Fruit fly (Drosophila melanogaster) whole organism, embryonic: Measurements from ENCODE around the gene CG13700.

ENCODE experiments used
- Aef1 ChIP-seq: fragments of 200-800 bp; sonication (Bioruptor generic); IDR thresholded peaks from 3 replicates; pipeline ENCODE4 v1.3.6; 2022; ENCODE audit warnings: missing biosample characterization, missing genetic modification characterization
- Atf3 ChIP-seq: fragments of 200-800 bp; sonication (Bioruptor generic); optimal IDR thresholded peaks from 3 replicates; lab custom pipeline; 2016; ENCODE audit warnings: missing biosample characterization, missing genetic modification characterization
- B-H1 ChIP-seq: fragments of 200-800 bp; sonication (Bioruptor generic); IDR thresholded peaks from 3 replicates; pipeline ENCODE4 v1.3.6; 2022; ENCODE audit warnings: missing biosample characterization, missing genetic modification characterization
- BEAF-32 ChIP-seq: fragments of 200-800 bp; sonication (Bioruptor generic); optimal IDR thresholded peaks from 3 replicates; lab custom pipeline; 2017; ENCODE audit warnings: missing biosample characterization, missing genetic modification characterization, mild to moderate bottlenecking, moderate library complexity, missing genetic modification reagents
- Bgb ChIP-seq: fragments of 200-800 bp; sonication (Bioruptor generic); IDR thresholded peaks from 2 replicates; pipeline ENCODE4 v1.3.6; 2022; ENCODE audit warnings: missing biosample characterization, missing genetic modification characterization; ENCODE audit not compliant: partially characterized antibody
- CG10366 ChIP-seq: fragments of 200-800 bp; sonication (Bioruptor generic); IDR thresholded peaks from 2 replicates; pipeline ENCODE4 v1.3.6; 2022; ENCODE audit warnings: missing biosample characterization, missing genetic modification characterization
- CG11695 ChIP-seq: fragments of 200-800 bp; sonication (Bioruptor generic); IDR thresholded peaks from 3 replicates; pipeline ENCODE4 v1.3.6; 2022; ENCODE audit warnings: missing biosample characterization, missing genetic modification characterization
- CG12219 ChIP-seq: fragments of 200-800 bp; sonication (Bioruptor generic); optimal IDR thresholded peaks from 3 replicates; lab custom pipeline; 2018; ENCODE audit warnings: missing biosample characterization, mild to moderate bottlenecking, missing genetic modification characterization
- CG12769 ChIP-seq: fragments of 200-800 bp; sonication (Bioruptor generic); optimal IDR thresholded peaks from 2 replicates; lab custom pipeline; 2019; ENCODE audit warnings: missing biosample characterization, mild to moderate bottlenecking, missing genetic modification characterization, moderate library complexity
- CG14014 ChIP-seq: fragments of 200-800 bp; sonication (Bioruptor generic); IDR thresholded peaks from 2 replicates; pipeline ENCODE4 v1.3.6; 2022; ENCODE audit warnings: missing biosample characterization, missing genetic modification characterization
- CG15011 ChIP-seq: fragments of 200-800 bp; sonication (Bioruptor generic); optimal IDR thresholded peaks from 3 replicates; lab custom pipeline; 2018; ENCODE audit warnings: missing biosample characterization, mild to moderate bottlenecking, missing genetic modification characterization
- CG15479 ChIP-seq: fragments of 200-800 bp; sonication (Bioruptor generic); optimal IDR thresholded peaks from 3 replicates; lab custom pipeline; 2019; ENCODE audit warnings: missing biosample characterization, mild to moderate bottlenecking, missing genetic modification characterization, moderate library complexity
- CG33213 ChIP-seq: fragments of 200-800 bp; sonication (Bioruptor generic); optimal IDR thresholded peaks from 3 replicates; lab custom pipeline; 2016; ENCODE audit warnings: missing biosample characterization, missing genetic modification characterization
- CG4282 ChIP-seq: fragments of 200-800 bp; sonication (Bioruptor generic); optimal IDR thresholded peaks from 2 replicates; lab custom pipeline; 2016; ENCODE audit warnings: missing biosample characterization, missing genetic modification characterization
- CG4404 ChIP-seq: fragments of 200-800 bp; sonication (Bioruptor generic); IDR thresholded peaks from 2 replicates; pipeline ENCODE4 v1.3.6; 2022; ENCODE audit warnings: missing biosample characterization, missing genetic modification characterization
- CG4424 ChIP-seq: fragments of 200-800 bp; sonication (Bioruptor generic); optimal IDR thresholded peaks from 3 replicates; lab custom pipeline; 2016; ENCODE audit warnings: missing biosample characterization, missing genetic modification characterization
- CG7357 ChIP-seq: fragments of 200-800 bp; sonication (Bioruptor generic); IDR thresholded peaks from 3 replicates; pipeline ENCODE4 v1.3.6; 2022; ENCODE audit warnings: missing biosample characterization, missing genetic modification characterization
- CG8290 ChIP-seq, 3 experiments: fragments of 200-800 bp; sonication (Bioruptor generic); optimal IDR thresholded peaks; 2 replicates each; lab custom pipeline; 2016 to 2019; ENCODE audit warnings: missing biosample characterization in 3 of 3, missing genetic modification characterization in 3 of 3, mild to moderate bottlenecking in 2 of 3, moderate library complexity in 1 of 3
- CG8478 ChIP-seq: fragments of >200 bp; optimal IDR thresholded peaks from 2 replicates; lab custom pipeline; 2018
- CG9727 ChIP-seq: fragments of 200-800 bp; sonication (Bioruptor generic); optimal IDR thresholded peaks from 3 replicates; lab custom pipeline; 2017; ENCODE audit warnings: missing biosample characterization, mild to moderate bottlenecking, missing genetic modification characterization
- CkIIα-i1 ChIP-seq: fragments of 200-800 bp; sonication (Bioruptor generic); IDR thresholded peaks from 2 replicates; pipeline ENCODE4 v1.3.6; 2022; ENCODE audit warnings: missing biosample characterization, missing genetic modification characterization
- Dip3 ChIP-seq: fragments of 200-800 bp; sonication (Bioruptor generic); optimal IDR thresholded peaks from 3 replicates; lab custom pipeline; 2016; ENCODE audit warnings: missing biosample characterization, missing genetic modification characterization
- E2f2 ChIP-seq: fragments of 200-800 bp; sonication (Bioruptor generic); IDR thresholded peaks from 2 replicates; pipeline ENCODE4 v1.3.6; 2022; ENCODE audit warnings: missing biosample characterization, missing genetic modification characterization
- Kr ChIP-seq: fragments of 200-800 bp; sonication (Bioruptor generic); optimal IDR thresholded peaks from 2 replicates; lab custom pipeline; 2017; ENCODE audit warnings: missing biosample characterization, mild to moderate bottlenecking, missing genetic modification characterization
- Mad ChIP-seq: fragments of 200-800 bp; sonication (Bioruptor generic); optimal IDR thresholded peaks from 2 replicates; lab custom pipeline; 2016; ENCODE audit warnings: missing biosample characterization, missing genetic modification characterization
- Rx ChIP-seq: fragments of 200-800 bp; sonication (Bioruptor generic); IDR thresholded peaks from 2 replicates; pipeline ENCODE4 v1.3.6; 2022; ENCODE audit warnings: missing biosample characterization, missing genetic modification characterization
- Side ChIP-seq: fragments of 200-800 bp; sonication (Bioruptor generic); optimal IDR thresholded peaks from 2 replicates; lab custom pipeline; 2016; ENCODE audit warnings: missing biosample characterization, missing genetic modification characterization
- Ssrp ChIP-seq: fragments of 200-800 bp; sonication (Bioruptor generic); optimal IDR thresholded peaks from 2 replicates; lab custom pipeline; 2018; ENCODE audit warnings: missing biosample characterization, mild to moderate bottlenecking, missing genetic modification characterization, moderate library complexity
- Tbp ChIP-seq: fragments of >200 bp; optimal IDR thresholded peaks from 2 replicates; lab custom pipeline; 2018; ENCODE audit warnings: missing biosample characterization, missing genetic modification characterization
- Vsx1 ChIP-seq: fragments of 200-800 bp; sonication (Bioruptor generic); optimal IDR thresholded peaks from 2 replicates; lab custom pipeline; 2017; ENCODE audit warnings: missing biosample characterization, mild to moderate bottlenecking, missing genetic modification characterization, missing genetic modification reagents
- bcd ChIP-seq: fragments of 200-800 bp; sonication (Bioruptor generic); optimal IDR thresholded peaks from 2 replicates; lab custom pipeline; 2017; ENCODE audit warnings: missing biosample characterization, mild to moderate bottlenecking, missing genetic modification characterization
- br ChIP-seq: fragments of >200 bp; optimal IDR thresholded peaks from 2 replicates; lab custom pipeline; 2017
- cas ChIP-seq: fragments of 200-800 bp; sonication (Bioruptor generic); IDR thresholded peaks from 2 replicates; pipeline ENCODE4 v1.3.6; 2022; ENCODE audit warnings: missing biosample characterization, missing genetic modification characterization
- cwo ChIP-seq: fragments of 200-800 bp; sonication (Bioruptor generic); optimal IDR thresholded peaks from 3 replicates; lab custom pipeline; 2017; ENCODE audit warnings: missing biosample characterization, missing genetic modification characterization, mild to moderate bottlenecking, moderate library complexity, missing genetic modification reagents
- dmrt99B ChIP-seq: fragments of 200-800 bp; sonication (Bioruptor generic); optimal IDR thresholded peaks from 2 replicates; lab custom pipeline; 2018; ENCODE audit warnings: missing biosample characterization, mild to moderate bottlenecking, missing genetic modification characterization, moderate library complexity
- en ChIP-seq: fragments of 200-800 bp; sonication (Bioruptor generic); optimal IDR thresholded peaks from 2 replicates; lab custom pipeline; 2016; ENCODE audit warnings: missing biosample characterization, missing genetic modification characterization
- gsb-n ChIP-seq: fragments of 200-800 bp; sonication (Bioruptor generic); optimal IDR thresholded peaks from 3 replicates; lab custom pipeline; 2018; ENCODE audit warnings: missing biosample characterization, mild to moderate bottlenecking, missing genetic modification characterization
- h ChIP-seq: fragments of >200 bp; optimal IDR thresholded peaks from 2 replicates; lab custom pipeline; 2017
- hkb ChIP-seq, 2 experiments: fragments of 200-800 bp in 1 of 2; fragments of >200 bp in 1 of 2; sonication (Bioruptor generic) in 1 of 2; IDR thresholded peaks in 1 of 2; optimal IDR thresholded peaks in 1 of 2; 2 replicates each; pipeline versions ENCODE4 v1.3.6 to Lab custom; 2017 to 2022; ENCODE audit warnings: missing biosample characterization in 1 of 2, missing genetic modification characterization in 1 of 2
- klu ChIP-seq: fragments of 200-800 bp; sonication (Bioruptor generic); IDR thresholded peaks from 2 replicates; pipeline ENCODE4 v1.3.6; 2022; ENCODE audit warnings: missing biosample characterization, missing genetic modification characterization
- nau ChIP-seq: fragments of 200-800 bp; sonication (Bioruptor generic); optimal IDR thresholded peaks from 3 replicates; lab custom pipeline; 2017; ENCODE audit warnings: missing biosample characterization, mild to moderate bottlenecking, missing genetic modification characterization, missing genetic modification reagents
- nerfin-1 ChIP-seq: fragments of 200-800 bp; sonication (Bioruptor generic); optimal IDR thresholded peaks from 3 replicates; lab custom pipeline; 2019; ENCODE audit warnings: missing biosample characterization, mild to moderate bottlenecking, missing genetic modification characterization, moderate library complexity
- nerfin-2 ChIP-seq: fragments of 200-800 bp; sonication (Bioruptor generic); IDR thresholded peaks from 2 replicates; pipeline ENCODE4 v1.3.6; 2022; ENCODE audit warnings: missing biosample characterization, missing genetic modification characterization; ENCODE audit not compliant: partially characterized antibody
- sc ChIP-seq, 3 experiments: fragments of >200 bp in 2 of 3; fragments of 200-800 bp in 1 of 3; sonication (Bioruptor generic) in 1 of 3; optimal IDR thresholded peaks; 2 replicates in 2 of 3; 3 replicates in 1 of 3; lab custom pipeline; 2017; ENCODE audit warnings: mild to moderate bottlenecking in 1 of 3, missing biosample characterization in 1 of 3, missing genetic modification characterization in 1 of 3, missing genetic modification reagents in 1 of 3
- slbo ChIP-seq: fragments of 200-800 bp; sonication (Bioruptor generic); IDR thresholded peaks from 2 replicates; pipeline ENCODE4 v1.3.6; 2022; ENCODE audit warnings: missing biosample characterization, missing genetic modification characterization
- ssp ChIP-seq: fragments of 200-800 bp; sonication (Bioruptor generic); IDR thresholded peaks from 2 replicates; pipeline ENCODE4 v1.3.6; 2022; ENCODE audit warnings: missing biosample characterization, missing genetic modification characterization
- tgo ChIP-seq: fragments of 200-800 bp; sonication (Bioruptor generic); IDR thresholded peaks from 3 replicates; pipeline ENCODE4 v1.3.6; 2022; ENCODE audit warnings: missing biosample characterization, missing genetic modification characterization
- toy ChIP-seq: fragments of 200-800 bp; sonication (Bioruptor generic); IDR thresholded peaks from 2 replicates; pipeline ENCODE4 v1.3.6; 2022; ENCODE audit warnings: missing biosample characterization, missing genetic modification characterization
- tx ChIP-seq: fragments of 200-800 bp; sonication (Bioruptor generic); optimal IDR thresholded peaks from 2 replicates; lab custom pipeline; 2016; ENCODE audit warnings: missing biosample characterization, missing genetic modification characterization
- usp ChIP-seq: fragments of >200 bp; optimal IDR thresholded peaks from 2 replicates; lab custom pipeline; 2017; ENCODE audit warnings: missing biosample characterization, missing genetic modification characterization
- zen ChIP-seq: fragments of 200-800 bp; sonication (Bioruptor generic); optimal IDR thresholded peaks from 3 replicates; lab custom pipeline; 2018; ENCODE audit warnings: missing biosample characterization, mild to moderate bottlenecking, missing genetic modification characterization, moderate library complexity

CG13700 gene

dm6 chr3L:18348664-18349063 is 47.6 kb upstream of the CG13700 start (continued):
- no peak for TF ChIP-seq cas (GFP tag; lab: Robert Waterston, UW)
- TF ChIP-seq CG7357 (GFP tag; lab: Robert Waterston, UW), result no peak
- peak; percentile 81 for TF ChIP-seq dmrt99B (tag; lab: Kevin White, UChicago)
- peak; percentile 64 for TF ChIP-seq nau (GFP tag; lab: Kevin White, UChicago)
- no peak for TF ChIP-seq br
- TF ChIP-seq CkIIα-i1, result no peak
- TF ChIP-seq Dip3 (GFP tag; lab: Kevin White, UChicago), result no peak
- TF ChIP-seq CG15011 (GFP tag; lab: Kevin White, UChicago), result peak; percentile 48
- peak; percentile 55 for TF ChIP-seq ssp (GFP tag; lab: Robert Waterston, UW)
- no peak for TF ChIP-seq nerfin-2
- no peak for TF ChIP-seq en
- no peak for TF ChIP-seq toy (GFP tag; lab: Robert Waterston, UW)
- no peak for TF ChIP-seq CG15479 (GFP tag; lab: Kevin White, UChicago)
- peak; percentile 89 for TF ChIP-seq CG4424 (GFP tag; lab: Kevin White, UChicago)
- TF ChIP-seq usp, result no peak
- no peak for TF ChIP-seq Tbp (GFP tag; lab: Kevin White, UChicago)
- peak; percentile 38; the same call in 1 of the 3 replicates for TF ChIP-seq tgo (GFP tag; lab: Robert Waterston, UW)
- peak; percentile 14 for TF ChIP-seq cwo (GFP tag; lab: Kevin White, UChicago)
- no peak for TF ChIP-seq Rx (GFP tag; lab: Robert Waterston, UW)
- no peak for TF ChIP-seq CG14014 (GFP tag; lab: Robert Waterston, UW)
- TF ChIP-seq CG12219 (GFP tag; lab: Kevin White, UChicago), result peak; percentile 40
- no peak for TF ChIP-seq B-H1
- peak; percentile 55 for TF ChIP-seq CG8290 (GFP tag; optimal IDR thresholded peaks at IDR 0.05; lab: Kevin White, UChicago)
- peak in 1 of 2 experiments; percentile 66 for TF ChIP-seq CG8290 (tag; optimal IDR thresholded peaks at IDR 0.05; lab: Kevin White, UChicago)
- 0 out of 2 replicates have a peak, but pooled peaks have one; percentile 17 for TF ChIP-seq klu
- TF ChIP-seq CG11695 (GFP tag; lab: Robert Waterston, UW), result peak; percentile 74; the same call in 2 of the 3 replicates
- peak; percentile 35; the same call in 1 of the 2 replicates for TF ChIP-seq CG10366 (GFP tag; lab: Robert Waterston, UW)
- TF ChIP-seq zen (tag; lab: Kevin White, UChicago), result peak; percentile 97
- peak; percentile 21; the same call in 1 of the 3 replicates for TF ChIP-seq Aef1
- peak; percentile 32 for TF ChIP-seq Atf3 (GFP tag; lab: Kevin White, UChicago)
- no peak for TF ChIP-seq CG12769 (tag; lab: Kevin White, UChicago)
- peak; percentile 88 for TF ChIP-seq CG4404
- peak; percentile 49; the same call in 1 of the 2 replicates for TF ChIP-seq slbo (GFP tag; lab: Robert Waterston, UW)
- TF ChIP-seq Bgb (GFP tag; lab: Robert Waterston, UW), result no peak
- no peak for TF ChIP-seq hkb (optimal IDR thresholded peaks at IDR 0.05; lab: Kevin White, UChicago)
- peak; percentile 77 for TF ChIP-seq hkb (GFP tag; IDR thresholded peaks at IDR 0.05; lab: Robert Waterston, UW)
- TF ChIP-seq h (lab: Kevin White, UChicago), result no peak
- no peak for TF ChIP-seq Kr
- TF ChIP-seq Side (GFP tag; lab: Kevin White, UChicago), result peak; percentile 53
- no peak for TF ChIP-seq BEAF-32 (GFP tag; lab: Kevin White, UChicago)
- no peak for TF ChIP-seq tx (GFP tag; lab: Kevin White, UChicago)
- peak; percentile 92 for TF ChIP-seq gsb-n (tag; lab: Kevin White, UChicago)
- TF ChIP-seq Mad (GFP tag; lab: Kevin White, UChicago), result peak; percentile 66
- TF ChIP-seq CG4282 (GFP tag; lab: Kevin White, UChicago), result no peak
- peak; percentile 66 for TF ChIP-seq nerfin-1 (tag; lab: Kevin White, UChicago)
- TF ChIP-seq CG33213 (GFP tag; lab: Kevin White, UChicago), result peak; percentile 23
- no peak for TF ChIP-seq CG8478
- peak; percentile 86 for TF ChIP-seq Ssrp
- TF ChIP-seq Vsx1, result peak; percentile 40
- TF ChIP-seq E2f2 (GFP tag; lab: Robert Waterston, UW), result peak; percentile 45; the same call in 1 of the 2 replicates
- no peak for TF ChIP-seq sc (optimal IDR thresholded peaks at IDR 0.05; lab: Kevin White, UChicago)
- peak; percentile 81 for TF ChIP-seq sc (GFP tag; optimal IDR thresholded peaks at IDR 0.05; lab: Kevin White, UChicago)
- TF ChIP-seq bcd, result peak; percentile 57
- peak; percentile 96 for TF ChIP-seq CG9727 (GFP tag; lab: Kevin White, UChicago)
